Worm (Caenorhabditis elegans) whole organism, L4 larva: ENCODE results near the gene ZC239.13.

Experiments used
- F10B5.3 ChIP-seq: sonication (generic microtip); optimal IDR thresholded peaks from 2 replicates; lab custom pipeline; 2016; ENCODE audit warnings: mild to moderate bottlenecking, missing genetic modification characterization, missing compliant biosample characterization
- F37D6.2 ChIP-seq: sonication (generic microtip); optimal IDR thresholded peaks from 2 replicates; lab custom pipeline; 2016; ENCODE audit warnings: mild to moderate bottlenecking, missing genetic modification characterization, missing compliant biosample characterization
- F44E2.7 ChIP-seq: fragments of 200-800 bp; sonication (Bioruptor generic); IDR thresholded peaks from 2 replicates; pipeline ENCODE4 v2.1.2; 2022; ENCODE audit warnings: missing genetic modification characterization, missing compliant biosample characterization
- F49E8.2 ChIP-seq: sonication (generic microtip); optimal IDR thresholded peaks from 2 replicates; lab custom pipeline; 2016; ENCODE audit warnings: missing compliant biosample characterization, mild to moderate bottlenecking, missing genetic modification characterization, borderline replicate concordance
- aha-1 ChIP-seq: fragments of 150-350 bp; peaks from one replicate; lab custom pipeline; 2014; ENCODE audit warnings: missing biosample characterization, missing genetic modification characterization
- aly-2 ChIP-seq: sonication (generic microtip); optimal IDR thresholded peaks from 2 replicates; lab custom pipeline; 2018; ENCODE audit warnings: missing biosample characterization, missing genetic modification characterization
- arid-1 ChIP-seq: fragments of 200-800 bp; sonication (Bioruptor generic); conservative IDR thresholded peaks from 2 replicates; pipeline ENCODE4 v1.3.6; 2022; ENCODE audit warnings: missing genetic modification reagents, missing genetic modification characterization, missing compliant biosample characterization
- ceh-20 ChIP-seq: fragments of 200-800 bp; sonication (Bioruptor generic); IDR thresholded peaks from 2 replicates; pipeline ENCODE4 v1.3.6; 2022; ENCODE audit warnings: missing genetic modification reagents, missing genetic modification characterization, missing compliant biosample characterization
- ceh-44 ChIP-seq: fragments of 200-800 bp; sonication (Bioruptor generic); IDR thresholded peaks from 2 replicates; pipeline ENCODE4 v1.3.6; 2022; ENCODE audit warnings: missing genetic modification reagents, missing genetic modification characterization, missing compliant biosample characterization
- ctbp-1 ChIP-seq: fragments of 200-800 bp; sonication (Bioruptor generic); IDR thresholded peaks from 2 replicates; pipeline ENCODE4 v1.3.6; 2022; ENCODE audit warnings: missing genetic modification reagents, missing genetic modification characterization, missing compliant biosample characterization
- daf-12 ChIP-seq: fragments of 150-350 bp; optimal IDR thresholded peaks from 2 replicates; lab custom pipeline; 2014; ENCODE audit warnings: missing biosample characterization, missing genetic modification reagents, missing genetic modification characterization
- daf-16 ChIP-seq, 3 experiments: sonication (generic microtip); optimal IDR thresholded peaks; 2 replicates each; lab custom pipeline; 2016 to 2017; ENCODE audit warnings: missing genetic modification characterization in 3 of 3, missing genetic modification reagents in 3 of 3, mild to moderate bottlenecking in 2 of 3, missing compliant biosample characterization in 2 of 3, missing biosample characterization in 1 of 3, moderate library complexity in 1 of 3
- daf-19 ChIP-seq: fragments of 200-800 bp; sonication (Bioruptor generic); conservative IDR thresholded peaks from 2 replicates; pipeline ENCODE4 v1.3.6; 2022; ENCODE audit warnings: missing genetic modification characterization, missing compliant biosample characterization
- lin-13 ChIP-seq: fragments of 150-350 bp; optimal IDR thresholded peaks from 2 replicates; lab custom pipeline; 2014; ENCODE audit warnings: missing biosample characterization, missing genetic modification reagents, missing genetic modification characterization
- lin-38 ChIP-seq: fragments of 200-800 bp; sonication (Bioruptor generic); IDR thresholded peaks from 2 replicates; pipeline ENCODE4 v1.3.6; 2022; ENCODE audit warnings: missing genetic modification reagents, missing genetic modification characterization, missing compliant biosample characterization
- lsy-2 ChIP-seq, 2 experiments: fragments of 150-350 bp in 1 of 2; sonication (generic microtip) in 1 of 2; optimal IDR thresholded peaks; 2 replicates each; lab custom pipeline; 2014 to 2017; ENCODE audit warnings: missing biosample characterization in 2 of 2, missing genetic modification characterization in 2 of 2
- mdt-29 ChIP-seq: fragments of 200-800 bp; sonication (Bioruptor generic); IDR thresholded peaks from 2 replicates; pipeline ENCODE4 v1.3.6; 2022; ENCODE audit warnings: missing genetic modification reagents, missing genetic modification characterization, missing compliant biosample characterization
- mes-2 ChIP-seq: sonication (generic microtip); optimal IDR thresholded peaks from 2 replicates; lab custom pipeline; 2016; ENCODE audit warnings: missing genotype, mild to moderate bottlenecking, missing genetic modification characterization, missing compliant biosample characterization; ENCODE audit not compliant: poor library complexity, severe bottlenecking
- nhr-10 ChIP-seq: fragments of 150-350 bp; optimal IDR thresholded peaks from 2 replicates; lab custom pipeline; 2014; ENCODE audit warnings: missing biosample characterization, missing genetic modification characterization
- nhr-41 ChIP-seq: fragments of 200-800 bp; sonication (Bioruptor generic); IDR thresholded peaks from 2 replicates; pipeline ENCODE4 v1.3.6; 2022; ENCODE audit warnings: missing genetic modification reagents, missing genetic modification characterization, missing compliant biosample characterization
- nhr-48 ChIP-seq: sonication (generic microtip); optimal IDR thresholded peaks from 2 replicates; lab custom pipeline; 2016; ENCODE audit warnings: mild to moderate bottlenecking, missing genetic modification characterization, missing compliant biosample characterization
- nhr-76 ChIP-seq: fragments of 150-350 bp; optimal IDR thresholded peaks from 2 replicates; lab custom pipeline; 2014; ENCODE audit warnings: missing biosample characterization, missing genetic modification characterization
- rbr-2 ChIP-seq: sonication (generic microtip); optimal IDR thresholded peaks from 2 replicates; lab custom pipeline; 2016; ENCODE audit warnings: missing genotype, missing genetic modification characterization, missing compliant biosample characterization
- tag-97 ChIP-seq: fragments of 200-800 bp; sonication (Bioruptor generic); IDR thresholded peaks from 2 replicates; pipeline ENCODE4 v1.3.6; 2022; ENCODE audit warnings: missing genetic modification characterization, missing compliant biosample characterization
- tra-1 ChIP-seq: fragments of 200-800 bp; sonication (Bioruptor generic); IDR thresholded peaks from 2 replicates; pipeline ENCODE4 v1.3.6; 2022; ENCODE audit warnings: missing genetic modification reagents, missing genetic modification characterization, missing compliant biosample characterization
- unc-39 ChIP-seq: sonication (generic microtip); optimal IDR thresholded peaks from 2 replicates; lab custom pipeline; 2017; ENCODE audit warnings: missing biosample characterization, missing genetic modification characterization
- unc-62 ChIP-seq, 3 experiments: fragments of 150-350 bp in 1 of 3; sonication (generic microtip); optimal IDR thresholded peaks in 2 of 3; peaks in 1 of 3; 1 replicate in 1 of 3; 2 replicates in 2 of 3; lab custom pipeline; 2014 to 2017; ENCODE audit warnings: missing biosample characterization in 3 of 3, missing genetic modification characterization in 3 of 3, missing genetic modification reagents in 3 of 3, missing genotype in 1 of 3
- zag-1 ChIP-seq: fragments of 150-350 bp; optimal IDR thresholded peaks from 2 replicates; lab custom pipeline; 2014; ENCODE audit warnings: missing biosample characterization, missing genetic modification characterization
- zip-2 ChIP-seq: fragments of 150-350 bp; optimal IDR thresholded peaks from 2 replicates; lab custom pipeline; 2014; ENCODE audit warnings: missing biosample characterization, missing genetic modification characterization
- ztf-11 ChIP-seq: fragments of 150-350 bp; optimal IDR thresholded peaks from 2 replicates; lab custom pipeline; 2014; ENCODE audit warnings: missing biosample characterization, missing genetic modification characterization

Gene ZC239.13

DNA sequence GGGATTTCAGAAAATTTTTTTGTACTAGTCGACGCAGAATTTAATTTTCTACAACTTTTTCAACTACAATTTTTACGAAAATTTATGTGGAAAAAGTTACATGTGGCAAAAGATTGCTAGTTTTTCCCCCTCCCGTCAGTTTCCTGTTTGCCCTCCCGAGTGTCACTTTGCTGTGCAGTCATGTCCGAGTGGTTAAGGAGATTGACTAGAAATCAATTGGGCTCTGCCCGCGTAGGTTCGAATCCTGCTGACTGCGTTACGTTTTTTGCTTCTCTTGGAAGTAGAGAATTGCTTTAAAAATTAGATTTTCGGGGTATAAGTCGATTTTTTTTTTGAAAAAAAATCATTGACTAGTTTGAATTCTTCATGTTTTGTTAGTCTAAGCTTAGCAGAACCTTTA lies 45.2 kb upstream of the ZC239.13 start (continued):
- TF ChIP-seq daf-16 (GFP tag; optimal IDR thresholded peaks at IDR 0.05; lab: Kevin White, UChicago) (peak in 1 of 2 experiments; percentile 21), daf-16 (tag; optimal IDR thresholded peaks at IDR 0.05; lab: Kevin White, UChicago) (no peak), ceh-44 (GFP tag; lab: Robert Waterston, UW) (0 out of 2 replicates have a peak, but pooled peaks have one; percentile 22), lin-13 (GFP tag; lab: Kevin White, UChicago) (no peak), lin-38 (peak; percentile 56)
- TF ChIP-seq, all 104 proteins: peak for 17

ce11 chrII:3267365-3267764 lies 44.7 kb upstream of the ZC239.13 start, which contains the start of gene F02E11.7:
Gene F02E11.7 (plus strand): TSS chrII:3267665.
- TF ChIP-seq zag-1 (tag; lab: Kevin White, UChicago) (no peak), nhr-48 (tag; lab: Kevin White, UChicago) (no peak), F37D6.2 (tag; lab: Kevin White, UChicago) (no peak), F49E8.2 (tag; lab: Kevin White, UChicago) (no peak), nhr-76 (no peak), mdt-29 (GFP tag; lab: Robert Waterston, UW) (no peak)

- TF ChIP-seq ceh-20 (GFP tag; lab: Robert Waterston, UW) (no peak), lsy-2 (tag; optimal IDR thresholded peaks at IDR 0.05; lab: Kevin White, UChicago) (no peak), ztf-11 (tag; lab: Kevin White, UChicago) (no peak), unc-39 (tag; lab: Kevin White, UChicago) (no peak)
- TF ChIP-seq, all 104 proteins: peak for 0
Observed at ce11 chrII:3264704-3265103, 42.1 kb upstream of the ZC239.13 start.

DNA sequence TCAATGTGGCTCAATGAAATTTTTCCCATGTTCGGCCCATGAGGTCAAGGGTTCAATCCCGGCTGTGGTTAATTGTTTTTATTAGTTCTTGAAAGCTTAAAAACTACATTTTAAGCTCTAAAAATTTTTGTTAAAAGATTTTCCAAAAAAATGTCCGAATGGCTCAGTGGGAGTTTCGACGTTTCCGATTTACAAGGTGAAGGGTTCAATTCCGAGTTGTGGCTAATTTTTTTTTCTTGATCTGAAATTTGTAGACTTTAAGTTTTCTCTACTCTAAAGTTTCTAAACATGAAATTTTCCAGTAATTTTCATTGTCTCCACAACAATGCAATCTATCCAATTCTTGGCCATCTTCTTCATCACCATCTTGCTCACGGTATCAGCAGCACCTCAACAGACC lies 39.9 kb upstream of the ZC239.13 start, which contains the start of gene F02E11.2:
F02E11.2 (plus strand) TSS at position 301 of the 400 bp plus-strand sequence.
- TF ChIP-seq aly-2 (tag; lab: Kevin White, UChicago) (no peak), F10B5.3 (tag; lab: Kevin White, UChicago) (no peak), nhr-41 (GFP tag; lab: Robert Waterston, UW) (no peak), arid-1 (GFP tag; lab: Robert Waterston, UW) (no peak), ctbp-1 (GFP tag; lab: Robert Waterston, UW) (no peak), daf-12 (tag; lab: Kevin White, UChicago) (no peak), tag-97 (GFP tag; lab: Robert Waterston, UW) (no peak), daf-19 (GFP tag; lab: Robert Waterston, UW) (no peak), zip-2 (tag; lab: Kevin White, UChicago) (no peak), mes-2 (tag; lab: Kevin White, UChicago) (no peak), rbr-2 (tag; lab: Kevin White, UChicago) (no peak)

DNA sequence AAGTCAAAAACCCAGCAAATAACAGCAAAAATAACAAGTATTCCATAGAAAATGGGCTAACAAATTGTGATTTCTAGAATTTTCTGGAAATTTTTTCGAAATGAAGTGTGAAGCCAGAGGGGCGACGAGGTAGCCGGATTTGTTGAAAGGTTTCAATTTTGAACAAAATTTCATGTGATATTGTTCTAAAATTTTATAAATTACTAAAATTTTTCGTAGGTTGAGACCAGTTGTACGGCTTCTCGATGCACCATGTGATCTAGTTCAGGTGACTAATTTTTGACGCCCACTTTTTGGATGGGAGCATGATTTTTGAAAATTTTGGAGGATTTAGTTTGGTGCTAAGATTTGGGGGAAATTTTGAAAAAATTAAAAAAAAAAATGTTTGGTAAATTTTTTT lies 36.6 kb upstream of the ZC239.13 start, which contains the start of gene gcy-19:
gcy-19 (minus strand) TSS at position 101 of the 400 bp plus-strand sequence.
- TF ChIP-seq ceh-20 (GFP tag; lab: Robert Waterston, UW): no peak
- TF ChIP-seq unc-62 (GFP tag; optimal IDR thresholded peaks at IDR 0.05 in 1 of 2; lab: Kevin White, UChicago): peak in 1 of 2 experiments; percentile 8
- TF ChIP-seq unc-62 (tag; optimal IDR thresholded peaks at IDR 0.05; lab: Kevin White, UChicago): no peak
- TF ChIP-seq nhr-76: no peak
- TF ChIP-seq nhr-10 (tag; lab: Kevin White, UChicago): no peak
- no peak for TF ChIP-seq F44E2.7
- TF ChIP-seq lin-13 (GFP tag; lab: Kevin White, UChicago): no peak
- no peak for TF ChIP-seq aly-2 (tag; lab: Kevin White, UChicago)

DNA sequence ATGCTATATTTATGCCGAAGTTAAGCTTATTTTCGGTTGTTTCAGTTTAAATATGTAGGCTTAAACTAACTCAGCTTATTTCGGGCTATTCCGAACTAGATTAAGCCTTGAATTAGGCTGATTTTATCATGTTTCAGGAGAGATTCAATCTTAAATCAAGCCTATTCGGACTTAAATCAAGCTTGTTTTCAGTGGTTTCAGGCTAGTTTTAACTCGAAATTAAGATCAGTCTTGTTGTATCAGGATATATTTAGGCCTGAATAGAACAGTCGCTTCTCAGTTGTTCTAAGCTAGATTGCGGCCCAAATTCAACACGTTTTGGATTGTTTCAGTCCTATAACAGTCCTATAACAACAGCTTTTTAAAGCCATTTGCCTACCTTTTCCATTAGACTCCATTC lies 29.1 kb upstream of the ZC239.13 start:
- TF ChIP-seq tra-1 (GFP tag; lab: Robert Waterston, UW): no peak
- peak; percentile 96 for TF ChIP-seq aha-1 (tag; lab: Kevin White, UChicago)
